Fruit fly (Drosophila melanogaster) whole organism, embryonic: ENCODE results near the gene CG9782.
A peak's percentile ranks its signal among the peaks of the same experiment; 100 is the strongest.

Experiments used
- CG10366 ChIP-seq: fragments of 200-800 bp; sonication (Bioruptor generic); IDR thresholded peaks from 2 replicates; pipeline ENCODE4 v1.3.6; 2022; ENCODE audit warnings: missing biosample characterization, missing genetic modification characterization
- CG11085 ChIP-seq: fragments of 200-800 bp; sonication (Bioruptor generic); IDR thresholded peaks from 2 replicates; pipeline ENCODE4 v1.3.6; 2022; ENCODE audit warnings: missing biosample characterization, missing genetic modification characterization
- CG11504 ChIP-seq: fragments of 200-800 bp; sonication (Bioruptor generic); optimal IDR thresholded peaks from 3 replicates; lab custom pipeline; 2019; ENCODE audit warnings: missing biosample characterization, mild to moderate bottlenecking, missing genetic modification characterization, moderate library complexity
- CG12219 ChIP-seq: fragments of 200-800 bp; sonication (Bioruptor generic); optimal IDR thresholded peaks from 3 replicates; lab custom pipeline; 2018; ENCODE audit warnings: missing biosample characterization, mild to moderate bottlenecking, missing genetic modification characterization
- CG12659 ChIP-seq: fragments of 200-800 bp; sonication (Bioruptor generic); optimal IDR thresholded peaks from 3 replicates; lab custom pipeline; 2017; ENCODE audit warnings: mild to moderate bottlenecking, missing biosample characterization, missing genetic modification reagents, missing genetic modification characterization
- CG14014 ChIP-seq: fragments of 200-800 bp; sonication (Bioruptor generic); IDR thresholded peaks from 2 replicates; pipeline ENCODE4 v1.3.6; 2022; ENCODE audit warnings: missing biosample characterization, missing genetic modification characterization
- CG15696 ChIP-seq: fragments of 200-800 bp; sonication (Bioruptor generic); optimal IDR thresholded peaks from 2 replicates; lab custom pipeline; 2019; ENCODE audit warnings: missing biosample characterization, mild to moderate bottlenecking, missing genetic modification characterization, moderate library complexity
- CG17186 ChIP-seq: fragments of 200-800 bp; sonication (Bioruptor generic); optimal IDR thresholded peaks from 3 replicates; lab custom pipeline; 2017; ENCODE audit warnings: missing biosample characterization, missing genetic modification reagents, missing genetic modification characterization
- CG17802 ChIP-seq: fragments of 200-800 bp; sonication (Bioruptor generic); optimal IDR thresholded peaks from 2 replicates; lab custom pipeline; 2018; ENCODE audit warnings: missing biosample characterization, mild to moderate bottlenecking, missing genetic modification characterization, moderate library complexity
- CG17829 ChIP-seq: fragments of 200-800 bp; optimal IDR thresholded peaks from 2 replicates; lab custom pipeline; 2019; ENCODE audit warnings: missing biosample characterization, mild to moderate bottlenecking, missing genetic modification characterization, moderate library complexity
- CG18011 ChIP-seq: fragments of 200-800 bp; sonication (Bioruptor generic); optimal IDR thresholded peaks from 2 replicates; lab custom pipeline; 2017; ENCODE audit warnings: missing biosample characterization, missing genetic modification characterization, mild to moderate bottlenecking, moderate library complexity, missing genotype
- CG1832 ChIP-seq: fragments of 200-800 bp; sonication (Bioruptor generic); optimal IDR thresholded peaks from 2 replicates; lab custom pipeline; 2017; ENCODE audit warnings: missing biosample characterization, mild to moderate bottlenecking, missing genetic modification characterization, inconsistent platforms
- CG2678 ChIP-seq: fragments of 200-800 bp; sonication (Bioruptor generic); optimal IDR thresholded peaks from 3 replicates; lab custom pipeline; 2019; ENCODE audit warnings: missing biosample characterization, mild to moderate bottlenecking, missing genetic modification characterization, moderate library complexity
- CG2889 ChIP-seq: fragments of 200-800 bp; sonication (Bioruptor generic); IDR thresholded peaks from 3 replicates; pipeline ENCODE4 v1.3.6; 2022; ENCODE audit warnings: missing biosample characterization, missing genetic modification characterization
- CG31365 ChIP-seq: fragments of 200-800 bp; sonication (Bioruptor generic); optimal IDR thresholded peaks from 2 replicates; lab custom pipeline; 2018; ENCODE audit warnings: missing biosample characterization, mild to moderate bottlenecking, missing genetic modification characterization
- CG3163 ChIP-seq: fragments of 200-800 bp; sonication (Bioruptor generic); optimal IDR thresholded peaks from 3 replicates; lab custom pipeline; 2016; ENCODE audit warnings: missing biosample characterization, missing genetic modification characterization
- CG3281 ChIP-seq: fragments of 200-800 bp; sonication (Bioruptor generic); optimal IDR thresholded peaks from 3 replicates; lab custom pipeline; 2017; ENCODE audit warnings: missing biosample characterization, mild to moderate bottlenecking, missing genetic modification characterization
- CG33557 ChIP-seq: fragments of 200-800 bp; sonication (Bioruptor generic); optimal IDR thresholded peaks from 2 replicates; lab custom pipeline; 2019; ENCODE audit warnings: missing biosample characterization, mild to moderate bottlenecking, missing genetic modification characterization, moderate library complexity
- CG42726 ChIP-seq: fragments of 200-800 bp; sonication (Bioruptor generic); IDR thresholded peaks from 2 replicates; pipeline ENCODE4 v1.3.6; 2022; ENCODE audit warnings: missing biosample characterization, missing genetic modification characterization; ENCODE audit not compliant: partially characterized antibody
- CG6813 ChIP-seq: fragments of 200-800 bp; sonication (Bioruptor generic); optimal IDR thresholded peaks from 2 replicates; lab custom pipeline; 2017; ENCODE audit warnings: missing biosample characterization, missing genetic modification characterization, mild to moderate bottlenecking, moderate library complexity, missing genetic modification reagents
- CG8478 ChIP-seq: fragments of >200 bp; optimal IDR thresholded peaks from 2 replicates; lab custom pipeline; 2018
- CG9437 ChIP-seq: fragments of 200-800 bp; sonication (Bioruptor generic); optimal IDR thresholded peaks from 2 replicates; lab custom pipeline; 2018; ENCODE audit warnings: missing biosample characterization, mild to moderate bottlenecking, missing genetic modification characterization
- CG9932 ChIP-seq: fragments of 200-800 bp; sonication (Bioruptor generic); IDR thresholded peaks from 2 replicates; pipeline ENCODE4 v1.3.6; 2022; ENCODE audit warnings: missing biosample characterization, missing genetic modification characterization
- Eip74EF ChIP-seq, 2 experiments: fragments of 200-800 bp in 1 of 2; fragments of >200 bp in 1 of 2; sonication (Bioruptor generic) in 1 of 2; optimal IDR thresholded peaks; 2 replicates each; lab custom pipeline; 2017 to 2019; ENCODE audit warnings: missing biosample characterization in 2 of 2, missing genetic modification characterization in 2 of 2, mild to moderate bottlenecking in 1 of 2, moderate library complexity in 1 of 2
- H2.0 ChIP-seq: fragments of 200-800 bp; sonication (Bioruptor generic); IDR thresholded peaks from 2 replicates; pipeline ENCODE4 v1.3.6; 2022; ENCODE audit warnings: missing biosample characterization, missing genetic modification characterization
- Lim3 ChIP-seq: fragments of 200-800 bp; sonication (Bioruptor generic); IDR thresholded peaks from 2 replicates; pipeline ENCODE4 v1.3.6; 2022; ENCODE audit warnings: missing biosample characterization, missing genetic modification characterization
- MESR4 ChIP-seq: fragments of 200-800 bp; sonication (Bioruptor generic); optimal IDR thresholded peaks from 2 replicates; lab custom pipeline; 2018; ENCODE audit warnings: missing biosample characterization, mild to moderate bottlenecking, missing genetic modification characterization, moderate library complexity
- NC2α ChIP-seq: fragments of 200-800 bp; sonication (Bioruptor generic); optimal IDR thresholded peaks from 2 replicates; lab custom pipeline; 2016; ENCODE audit warnings: missing biosample characterization, missing genetic modification characterization
- Rfx ChIP-seq: fragments of 200-800 bp; sonication (Bioruptor generic); IDR thresholded peaks from 2 replicates; pipeline ENCODE4 v1.3.6; 2022; ENCODE audit warnings: missing biosample characterization, missing genetic modification characterization
- Usf ChIP-seq: fragments of 200-800 bp; sonication (Bioruptor generic); optimal IDR thresholded peaks from 2 replicates; lab custom pipeline; 2017; ENCODE audit warnings: missing genotype, missing biosample characterization, missing genetic modification characterization
- ara ChIP-seq: fragments of 200-800 bp; sonication (Bioruptor generic); IDR thresholded peaks from 2 replicates; pipeline ENCODE4 v1.3.6; 2022; ENCODE audit warnings: missing biosample characterization, missing genetic modification characterization
- caup ChIP-seq: fragments of 200-800 bp; sonication (Bioruptor generic); optimal IDR thresholded peaks from 3 replicates; lab custom pipeline; 2017; ENCODE audit warnings: missing biosample characterization, mild to moderate bottlenecking, missing genetic modification characterization, moderate library complexity; ENCODE audit not compliant: severe bottlenecking
- ci ChIP-seq: fragments of 200-800 bp; sonication (Bioruptor generic); IDR thresholded peaks from 3 replicates; pipeline ENCODE4 v1.3.6; 2022; ENCODE audit warnings: missing biosample characterization, missing genetic modification characterization
- ken ChIP-seq: fragments of 200-800 bp; sonication (Bioruptor generic); IDR thresholded peaks from 3 replicates; pipeline ENCODE4 v1.3.6; 2022; ENCODE audit warnings: missing biosample characterization, missing genetic modification characterization
- lmd ChIP-seq: fragments of 200-800 bp; sonication (Bioruptor generic); IDR thresholded peaks from 2 replicates; pipeline ENCODE4 v1.3.6; 2022; ENCODE audit warnings: missing biosample characterization, missing genetic modification characterization
- nerfin-2 ChIP-seq: fragments of 200-800 bp; sonication (Bioruptor generic); IDR thresholded peaks from 2 replicates; pipeline ENCODE4 v1.3.6; 2022; ENCODE audit warnings: missing biosample characterization, missing genetic modification characterization; ENCODE audit not compliant: partially characterized antibody
- pho ChIP-seq: fragments of 200-800 bp; sonication (Bioruptor generic); optimal IDR thresholded peaks from 2 replicates; lab custom pipeline; 2016; ENCODE audit warnings: missing biosample characterization, missing genetic modification characterization
- prd ChIP-seq, 3 experiments: fragments of >200 bp in 2 of 3; fragments of 200-800 bp in 1 of 3; sonication (Bioruptor generic) in 1 of 3; optimal IDR thresholded peaks in 2 of 3; IDR thresholded peaks in 1 of 3; 2 replicates in 2 of 3; 3 replicates in 1 of 3; pipeline versions ENCODE4 v1.3.6 to Lab custom; 2017 to 2022; ENCODE audit warnings: missing biosample characterization in 1 of 3, missing genetic modification characterization in 1 of 3
- repo ChIP-seq: fragments of 200-800 bp; sonication (Bioruptor generic); optimal IDR thresholded peaks from 2 replicates; lab custom pipeline; 2016; ENCODE audit warnings: missing biosample characterization, missing genetic modification characterization
- row ChIP-seq: fragments of 200-800 bp; sonication (Bioruptor generic); IDR thresholded peaks from 3 replicates; pipeline ENCODE4 v1.3.6; 2022; ENCODE audit warnings: missing biosample characterization, missing genetic modification characterization
- stc ChIP-seq: fragments of 200-800 bp; sonication (Bioruptor generic); IDR thresholded peaks from 2 replicates; pipeline ENCODE4 v1.3.6; 2022; ENCODE audit warnings: missing biosample characterization, missing genetic modification characterization
- trh ChIP-seq: fragments of 200-800 bp; sonication (Bioruptor generic); optimal IDR thresholded peaks from 2 replicates; lab custom pipeline; 2016; ENCODE audit warnings: missing biosample characterization, missing genetic modification characterization
- unpg ChIP-seq: fragments of 200-800 bp; sonication (Bioruptor generic); optimal IDR thresholded peaks from 3 replicates; lab custom pipeline; 2018; ENCODE audit warnings: missing biosample characterization, mild to moderate bottlenecking, missing genetic modification characterization, moderate library complexity
- wek ChIP-seq: fragments of 200-800 bp; sonication (Bioruptor generic); optimal IDR thresholded peaks from 3 replicates; lab custom pipeline; 2018; ENCODE audit warnings: missing biosample characterization, mild to moderate bottlenecking, missing genetic modification characterization, moderate library complexity
- zen2 ChIP-seq: fragments of 200-800 bp; sonication (Bioruptor generic); IDR thresholded peaks from 3 replicates; pipeline ENCODE4 v1.3.6; 2022; ENCODE audit warnings: missing biosample characterization, missing genetic modification characterization; ENCODE audit not compliant: partially characterized antibody

Gene CG9782

DNA sequence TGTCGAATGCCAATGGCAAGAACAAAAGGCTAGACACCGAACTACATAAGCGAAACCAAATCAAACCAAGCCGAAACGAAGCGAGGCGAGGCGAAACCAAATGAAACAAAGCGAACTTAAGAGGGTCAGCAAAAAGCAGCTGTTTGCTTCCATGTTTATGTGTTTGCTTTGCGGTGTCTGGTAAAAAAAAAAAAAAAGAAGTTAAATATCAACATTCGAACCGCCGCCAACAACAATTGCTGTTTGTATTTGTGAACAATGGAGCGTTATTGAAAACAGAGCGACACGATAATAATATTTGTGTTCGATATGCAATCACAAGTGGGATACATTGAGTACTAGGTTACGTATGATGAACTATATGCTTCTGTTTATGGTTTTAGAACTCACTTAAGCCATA, 47.7 kb downstream of the CG9782 start (continued):
- TF ChIP-seq H2.0 (GFP tag; lab: Robert Waterston, UW) (no peak), row (GFP tag; lab: Robert Waterston, UW) (no peak), ara (no peak), CG18011 (GFP tag; lab: Kevin White, UChicago) (no peak), Usf (GFP tag; lab: Kevin White, UChicago) (no peak), stc (peak; percentile 36; the same call in 1 of the 2 replicates), CG33557 (GFP tag; lab: Kevin White, UChicago) (peak; percentile 39), CG12659 (no peak), trh (GFP tag; lab: Kevin White, UChicago) (no peak), CG3163 (GFP tag; lab: Kevin White, UChicago) (no peak), lmd (GFP tag; lab: Robert Waterston, UW) (no peak), CG14014 (GFP tag; lab: Robert Waterston, UW) (peak; percentile 55; the same call in 1 of the 2 replicates), unpg (GFP tag; lab: Kevin White, UChicago) (peak; percentile 25), Eip74EF (GFP tag; optimal IDR thresholded peaks at IDR 0.05; lab: Kevin White, UChicago) (no peak), Lim3 (GFP tag; lab: Robert Waterston, UW) (no peak), CG3281 (GFP tag; lab: Kevin White, UChicago) (peak; percentile 53), CG11504 (tag; lab: Kevin White, UChicago) (peak; percentile 1), Rfx (GFP tag; lab: Robert Waterston, UW) (peak; percentile 61; the same call in 1 of the 2 replicates), CG1832 (GFP tag; lab: Kevin White, UChicago) (no peak), CG9932 (GFP tag; lab: Robert Waterston, UW) (no peak), wek (peak; percentile 20), nerfin-2 (GFP tag; lab: Robert Waterston, UW) (no peak), CG11085 (GFP tag; lab: Robert Waterston, UW) (no peak), CG15696 (tag; lab: Kevin White, UChicago) (no peak), MESR4 (GFP tag; lab: Kevin White, UChicago) (no peak), CG2678 (tag; lab: Kevin White, UChicago) (peak; percentile 50), CG17186 (GFP tag; lab: Kevin White, UChicago) (no peak), CG2889 (GFP tag; lab: Robert Waterston, UW) (no peak), CG12219 (GFP tag; lab: Kevin White, UChicago) (no peak), pho (GFP tag; lab: Kevin White, UChicago) (no peak), prd (optimal IDR thresholded peaks at IDR 0.05; lab: Kevin White, UChicago) (no peak), prd (GFP tag; IDR thresholded peaks at IDR 0.05; lab: Robert Waterston, UW) (no peak), ci (no peak), CG17829 (tag; lab: Kevin White, UChicago) (no peak), ken (no peak), CG17802 (tag; lab: Kevin White, UChicago) (no peak), CG42726 (GFP tag; lab: Robert Waterston, UW) (no peak), CG8478 (lab: Kevin White, UChicago) (no peak), caup (GFP tag; lab: Kevin White, UChicago) (peak; percentile 57), zen2 (GFP tag; lab: Robert Waterston, UW) (no peak), CG6813 (GFP tag; lab: Kevin White, UChicago) (peak; percentile 37), CG10366 (GFP tag; lab: Robert Waterston, UW) (no peak), NC2α (GFP tag; lab: Kevin White, UChicago) (no peak), CG9437 (GFP tag; lab: Kevin White, UChicago) (no peak), repo (GFP tag; lab: Kevin White, UChicago) (no peak), CG31365 (tag; lab: Kevin White, UChicago) (no peak)
